Fruit fly (Drosophila melanogaster) S2 (cell line): ENCODE results near the gene LpR2.

Experiments
- CG8478 ChIP-seq: fragments of >200 bp; optimal IDR thresholded peaks from 2 replicates; lab custom pipeline; 2018
- CTCF ChIP-seq, 2 experiments: fragments of >200 bp; optimal IDR thresholded peaks; 2 replicates each; lab custom pipeline; 2018

- TF ChIP-seq CTCF (optimal IDR thresholded peaks at IDR 0.05; lab: Kevin White, UChicago) (no peak), CG8478 (lab: Kevin White, UChicago) (no peak)
These were observed 37.9 kb upstream of the LpR2 start, which contains the start of gene CG4956 for dm6 chr3R:25778205-25778604.
